Fruit fly (Drosophila melanogaster): Measurements from ENCODE around the gene Qtzl.
A peak's percentile ranks its signal among the peaks of the same experiment; 100 is the strongest.

The Qtzl gene

DNA sequence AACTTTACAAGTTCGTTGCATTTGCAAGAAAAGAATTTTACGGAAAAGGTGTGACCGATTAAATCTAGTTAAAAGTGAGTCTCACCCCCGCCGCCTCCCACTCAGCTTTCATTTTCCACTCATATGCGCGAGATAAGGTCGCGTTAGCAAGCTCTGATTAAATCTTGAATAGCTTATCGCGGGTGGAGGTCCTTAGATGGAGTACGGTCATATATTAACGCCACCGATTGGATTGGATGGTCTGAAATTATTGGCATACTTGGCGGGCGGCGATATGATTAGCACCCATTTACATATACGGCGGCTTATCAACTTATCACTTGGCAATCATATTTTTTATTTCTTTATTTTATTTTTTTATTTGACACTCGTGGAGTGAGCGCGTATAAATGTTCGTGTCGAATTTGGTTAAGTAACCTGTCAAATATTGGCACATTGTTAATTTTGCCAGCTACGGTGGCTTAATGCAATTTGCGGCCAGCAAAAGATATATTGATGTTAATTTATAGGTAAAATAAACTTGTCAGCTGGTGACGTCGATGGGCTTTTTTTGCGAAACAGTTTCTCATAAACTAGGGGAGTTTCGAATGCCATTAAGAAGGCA, 34.2 kb downstream of the Qtzl start:
- TF ChIP-seq sug (tag; optimal IDR thresholded peaks at IDR 0.05) (peak; percentile 82), CG12104 (GFP tag; optimal IDR thresholded peaks at IDR 0.05) (no peak), Ada2b (GFP tag; IDR thresholded peaks at IDR 0.05) (no peak), grn (GFP tag; optimal IDR thresholded peaks at IDR 0.05) (peak; percentile 69), sens (GFP tag) (peak; percentile 33), Hr3 (GFP tag; optimal IDR thresholded peaks at IDR 0.05) (no peak), grau (tag; optimal IDR thresholded peaks at IDR 0.05) (peak; percentile 2), CG12155 (GFP tag; optimal IDR thresholded peaks at IDR 0.05) (no peak), chinmo (GFP tag; IDR thresholded peaks at IDR 0.05; ENCODE audit: partially characterized antibody) (0 out of 4 replicates have a peak, but pooled peaks have one; percentile 55), Vsx1 (GFP tag; optimal IDR thresholded peaks at IDR 0.05) (peak; percentile 25), exex (tag; optimal IDR thresholded peaks at IDR 0.05) (peak; percentile 93), sd (tag; optimal IDR thresholded peaks at IDR 0.05) (peak; percentile 88), Hey (tag; optimal IDR thresholded peaks at IDR 0.05) (peak; percentile 7), caup (GFP tag; optimal IDR thresholded peaks at IDR 0.05; ENCODE audit: severe bottlenecking) (no peak), Med (GFP tag) (peak; percentile 45), CG34376 (GFP tag; optimal IDR thresholded peaks at IDR 0.05) (peak; percentile 69)

DNA sequence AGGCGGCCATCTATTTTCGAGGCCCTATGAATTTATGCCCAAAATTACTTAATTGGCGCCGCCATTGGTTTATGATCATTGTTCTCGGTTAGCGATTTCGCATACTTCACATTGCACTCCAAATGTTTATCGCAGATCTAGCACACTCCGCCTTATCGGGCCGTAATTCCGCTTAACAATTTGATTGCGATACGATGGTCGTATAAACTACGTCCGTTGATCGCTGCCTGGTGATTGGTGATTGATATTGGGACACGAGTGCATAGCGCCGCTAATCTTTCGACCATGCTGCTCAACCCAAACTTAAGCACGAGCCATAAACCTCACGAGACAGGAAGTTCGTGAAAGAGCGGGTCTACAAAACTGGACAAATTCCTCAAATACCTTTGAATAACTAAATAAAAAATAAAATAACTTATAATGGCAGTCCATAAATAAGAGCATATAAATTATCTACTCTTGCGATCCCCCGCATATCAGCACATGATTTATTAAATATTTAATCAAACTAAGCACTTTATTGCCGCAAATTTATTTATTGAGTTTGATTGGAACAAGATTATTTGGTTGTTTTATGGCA, 35.1 kb downstream of the Qtzl start:
- TF ChIP-seq CG34376 (GFP tag; optimal IDR thresholded peaks at IDR 0.05) (peak; percentile 82), H2.0 (GFP tag; IDR thresholded peaks at IDR 0.05) (no peak), sisA (GFP tag; IDR thresholded peaks at IDR 0.05) (no peak), pzg (GFP tag; optimal IDR thresholded peaks at IDR 0.05) (no peak), ranshi (GFP tag; IDR thresholded peaks at IDR 0.05) (no peak), trem (tag; optimal IDR thresholded peaks at IDR 0.05) (no peak), vnd (GFP tag; IDR thresholded peaks at IDR 0.05; ENCODE audit: partially characterized antibody) (peak; percentile 44; the same call in 1 of the 3 replicates), CG9727 (GFP tag; optimal IDR thresholded peaks at IDR 0.05) (no peak), gem (tag; optimal IDR thresholded peaks at IDR 0.05) (no peak), gro (GFP tag; optimal IDR thresholded peaks at IDR 0.05) (peak; percentile 9), CG3838 (GFP tag; optimal IDR thresholded peaks at IDR 0.05) (no peak), ash1 (GFP tag; optimal IDR thresholded peaks at IDR 0.05) (no peak), luna (GFP tag; optimal IDR thresholded peaks at IDR 0.05) (no peak), chm (GFP tag; IDR thresholded peaks at IDR 0.05) (no peak), CG18599 (GFP tag; optimal IDR thresholded peaks at IDR 0.05) (peak; percentile 4), Doc2 (GFP tag; IDR thresholded peaks at IDR 0.05) (no peak), exex (tag; optimal IDR thresholded peaks at IDR 0.05) (peak; percentile 96), CG31441 (GFP tag; IDR thresholded peaks at IDR 0.05) (no peak), Ets97D (GFP tag; optimal IDR thresholded peaks at IDR 0.05) (no peak), Abd-B (GFP tag; optimal IDR thresholded peaks at IDR 0.05) (no peak), NFAT (GFP tag; IDR thresholded peaks at IDR 0.05) (0 out of 2 replicates have a peak, but pooled peaks have one; percentile 7), Dbx (GFP tag; IDR thresholded peaks at IDR 0.05) (no peak), CG12744 (GFP tag; optimal IDR thresholded peaks at IDR 0.05) (no peak), grn (GFP tag; optimal IDR thresholded peaks at IDR 0.05) (peak; percentile 95), sug (tag; optimal IDR thresholded peaks at IDR 0.05) (peak; percentile 74), mirr (GFP tag; optimal IDR thresholded peaks at IDR 0.05) (peak; percentile 15), B-H2 (GFP tag; optimal IDR thresholded peaks at IDR 0.05) (peak; percentile 10), Nf-YC (tag; optimal IDR thresholded peaks at IDR 0.05) (peak; percentile 53), PHDP (tag; optimal IDR thresholded peaks at IDR 0.05) (peak; percentile 9), Med (GFP tag) (peak; percentile 12), chinmo (GFP tag; IDR thresholded peaks at IDR 0.05; ENCODE audit: partially characterized antibody) (0 out of 4 replicates have a peak, but pooled peaks have one; percentile 48), CG4424 (GFP tag; optimal IDR thresholded peaks at IDR 0.05) (no peak), CG15073 (GFP tag; optimal IDR thresholded peaks at IDR 0.05) (no peak), cwo (GFP tag; optimal IDR thresholded peaks at IDR 0.05) (peak; percentile 74), CG11398 (GFP tag; optimal IDR thresholded peaks at IDR 0.05) (no peak), CG2202 (tag; optimal IDR thresholded peaks at IDR 0.05) (no peak), chif (GFP tag; optimal IDR thresholded peaks at IDR 0.05) (no peak), CTCF (GFP tag; optimal IDR thresholded peaks at IDR 0.05) (no peak), sd (tag; optimal IDR thresholded peaks at IDR 0.05) (peak; percentile 87)

All from whole organism, embryonic.